Worm (Caenorhabditis elegans): ENCODE measurements around the gene Y38H8A.1.

Y38H8A.1 gene

DNA sequence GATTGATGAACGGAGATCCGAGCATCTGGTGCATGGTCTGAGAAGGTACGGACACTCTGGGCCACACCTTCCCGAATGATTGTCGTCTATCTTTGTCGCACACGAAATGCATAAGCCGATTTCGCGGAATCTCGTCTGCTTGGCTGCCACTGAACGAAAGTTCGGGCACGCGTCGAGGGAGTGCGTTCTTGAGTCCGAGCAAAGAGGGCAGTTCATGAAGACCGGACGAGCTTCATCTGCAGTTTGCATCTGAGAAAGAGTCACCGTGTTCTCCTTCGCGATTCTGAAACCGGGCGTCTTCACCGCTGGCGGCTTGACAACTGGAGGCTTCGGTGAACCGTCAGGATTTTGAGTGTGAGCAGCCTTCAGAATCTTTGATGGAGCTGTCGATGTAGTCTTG lies 24.3 kb upstream of the Y38H8A.1 start:
- no peak for TF ChIP-seq tbx-37 (GFP tag; conservative IDR thresholded peaks at IDR 0.05)
- TF ChIP-seq scrt-1 (GFP tag; IDR thresholded peaks at IDR 0.05): 0 out of 2 replicates have a peak, but pooled peaks have one; percentile 5

DNA sequence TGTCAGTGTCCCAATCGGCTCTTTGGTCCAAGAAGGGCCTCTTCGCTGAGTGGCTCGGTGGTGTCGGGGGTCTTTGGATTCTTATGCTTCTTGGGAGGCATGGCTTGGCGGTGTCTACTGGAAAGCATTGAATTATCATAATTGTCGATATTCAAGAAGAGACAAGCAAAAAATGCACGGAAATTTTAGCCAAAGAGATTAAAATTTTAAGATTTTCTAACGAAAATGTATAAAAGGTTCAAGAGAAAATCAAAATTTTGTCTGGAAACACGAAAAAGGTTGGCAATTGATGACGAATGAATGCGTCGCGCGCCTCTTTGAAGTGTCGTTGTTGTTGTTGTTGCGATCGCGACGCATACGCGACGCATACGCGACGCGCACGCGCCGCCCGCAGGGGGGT lies 21.7 kb upstream of the Y38H8A.1 start, which contains the start of gene Y38H8A.12:
Gene Y38H8A.12, minus strand, starts transcription at position 101 of the 400 bp plus-strand sequence.
- no peak for TF ChIP-seq ceh-13 (GFP tag; optimal IDR thresholded peaks at IDR 0.05)
- no peak for TF ChIP-seq tbx-37 (GFP tag; conservative IDR thresholded peaks at IDR 0.05)
- TF ChIP-seq aly-1 (tag; optimal IDR thresholded peaks at IDR 0.05): no peak
- TF ChIP-seq hmg-4 (GFP tag; optimal IDR thresholded peaks at IDR 0.05): no peak
- TF ChIP-seq ets-7 (tag; optimal IDR thresholded peaks at IDR 0.05): no peak
- TF ChIP-seq hnd-1 (tag; optimal IDR thresholded peaks at IDR 0.05): no peak
- no peak for TF ChIP-seq pes-1 (GFP tag; IDR thresholded peaks at IDR 0.05)
- TF ChIP-seq flt-1 (GFP tag; IDR thresholded peaks at IDR 0.05): no peak
- TF ChIP-seq ceh-36 (tag; optimal IDR thresholded peaks at IDR 0.05): no peak
- no peak for TF ChIP-seq tra-4 (tag; optimal IDR thresholded peaks at IDR 0.05)
- no peak for TF ChIP-seq tbx-11 (GFP tag; IDR thresholded peaks at IDR 0.05)
- no peak for TF ChIP-seq B0310.2 (tag; optimal IDR thresholded peaks at IDR 0.05)
- no peak for TF ChIP-seq scrt-1 (GFP tag; IDR thresholded peaks at IDR 0.05)
- TF ChIP-seq sea-1 (GFP tag; conservative IDR thresholded peaks at IDR 0.05): no peak
- TF ChIP-seq F13C5.2 (tag; optimal IDR thresholded peaks at IDR 0.05): no peak
- TF ChIP-seq hmbx-1 (tag; optimal IDR thresholded peaks at IDR 0.05): no peak
- no peak for TF ChIP-seq ama-1 (optimal IDR thresholded peaks at IDR 0.05)

DNA sequence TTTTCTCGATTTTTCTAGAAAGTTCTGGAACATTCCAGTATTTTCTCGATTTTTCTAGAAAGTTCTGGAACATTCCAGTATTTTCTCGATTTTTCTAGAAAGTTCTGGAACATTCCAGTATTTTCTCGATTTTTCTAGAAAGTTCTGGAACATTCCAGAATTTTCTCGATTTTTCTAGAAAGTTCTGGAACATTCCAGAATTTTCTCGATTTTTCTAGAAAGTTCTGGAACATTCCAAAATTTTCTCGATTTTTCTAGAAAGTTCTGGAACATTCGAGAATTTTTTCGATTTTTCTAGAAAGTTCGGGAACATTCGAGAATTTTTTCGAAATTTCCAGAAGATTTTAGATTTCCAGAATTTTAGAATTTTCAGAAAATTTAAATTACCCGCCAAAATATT lies 18.7 kb upstream of the Y38H8A.1 start:
- TF ChIP-seq pes-1 (GFP tag; IDR thresholded peaks at IDR 0.05): peak; percentile 66; the same call in 1 of the 2 replicates
- TF ChIP-seq flt-1 (GFP tag; IDR thresholded peaks at IDR 0.05): peak; percentile 62; the same call in 1 of the 2 replicates

DNA sequence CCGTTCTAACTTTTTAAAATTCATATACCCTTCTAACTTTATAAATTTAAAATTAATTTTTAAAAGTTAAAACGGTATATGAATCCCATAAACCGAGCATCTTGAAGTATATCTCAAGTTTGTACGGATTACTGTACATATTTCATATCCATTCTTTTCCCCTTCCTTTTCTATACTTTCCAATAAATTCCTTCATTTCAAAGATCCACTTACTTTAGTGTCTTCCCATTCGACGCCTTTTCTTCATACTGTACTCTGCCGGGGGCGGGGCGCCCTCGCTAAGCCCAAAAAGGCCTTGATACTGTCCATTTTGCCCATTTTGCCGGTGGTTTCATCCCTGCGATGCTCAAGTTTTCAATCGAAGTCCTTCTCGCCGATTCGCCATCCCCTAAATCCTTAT lies 16.8 kb upstream of the Y38H8A.1 start, which contains the start of gene fezf-1:
Gene fezf-1, plus strand, starts transcription at position 301 of the 400 bp plus-strand sequence.
- no peak for TF ChIP-seq ceh-13 (GFP tag; optimal IDR thresholded peaks at IDR 0.05)
- TF ChIP-seq ets-7 (tag; optimal IDR thresholded peaks at IDR 0.05): no peak
- no peak for TF ChIP-seq ama-1 (optimal IDR thresholded peaks at IDR 0.05)
- TF ChIP-seq scrt-1 (GFP tag; IDR thresholded peaks at IDR 0.05): no peak
- TF ChIP-seq tra-4 (tag; optimal IDR thresholded peaks at IDR 0.05): no peak
- TF ChIP-seq B0310.2 (tag; optimal IDR thresholded peaks at IDR 0.05): no peak
- no peak for TF ChIP-seq aly-1 (tag; optimal IDR thresholded peaks at IDR 0.05)
- TF ChIP-seq sea-1 (GFP tag; conservative IDR thresholded peaks at IDR 0.05): no peak
- TF ChIP-seq pes-1 (GFP tag; IDR thresholded peaks at IDR 0.05): no peak
- TF ChIP-seq tbx-37 (GFP tag; conservative IDR thresholded peaks at IDR 0.05): no peak

DNA sequence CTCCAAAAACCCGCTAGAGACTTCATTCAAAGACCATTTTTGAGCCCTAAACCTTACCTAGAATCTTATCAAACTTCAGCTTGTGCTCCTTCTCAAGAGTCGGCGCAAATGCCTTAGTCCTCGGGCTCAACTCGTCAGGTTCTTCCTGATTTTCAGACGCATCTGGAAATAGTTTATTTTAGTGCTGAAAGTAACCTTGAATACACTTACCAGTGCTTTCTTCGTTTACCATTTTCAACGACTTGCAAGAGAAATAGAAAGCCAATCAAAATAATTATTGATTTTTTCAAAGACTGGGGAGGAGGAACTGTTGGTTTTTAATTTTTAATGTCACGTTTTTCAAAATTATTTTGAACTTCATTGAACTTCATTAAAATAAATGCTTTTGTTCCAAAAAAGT lies 10.6 kb upstream of the Y38H8A.1 start, which contains the start of the genes ttbk-8.1 and Y38H8A.4:
Gene ttbk-8.1, plus strand, starts transcription at position 301 of the 400 bp plus-strand sequence.
Gene Y38H8A.4, minus strand, starts transcription at position 366 of the 400 bp plus-strand sequence.
- TF ChIP-seq ceh-13 (GFP tag; optimal IDR thresholded peaks at IDR 0.05) (no peak), hmbx-1 (tag; optimal IDR thresholded peaks at IDR 0.05) (no peak), scrt-1 (GFP tag; IDR thresholded peaks at IDR 0.05) (no peak), ets-7 (tag; optimal IDR thresholded peaks at IDR 0.05) (no peak), tra-4 (tag; optimal IDR thresholded peaks at IDR 0.05) (no peak), tbx-37 (GFP tag; conservative IDR thresholded peaks at IDR 0.05) (no peak), sea-1 (GFP tag; conservative IDR thresholded peaks at IDR 0.05) (no peak), ceh-36 (tag; optimal IDR thresholded peaks at IDR 0.05) (no peak), F13C5.2 (tag; optimal IDR thresholded peaks at IDR 0.05) (no peak), hnd-1 (tag; optimal IDR thresholded peaks at IDR 0.05) (no peak), B0310.2 (tag; optimal IDR thresholded peaks at IDR 0.05) (no peak), pes-1 (GFP tag; IDR thresholded peaks at IDR 0.05) (no peak), tbx-11 (GFP tag; IDR thresholded peaks at IDR 0.05) (no peak)

DNA sequence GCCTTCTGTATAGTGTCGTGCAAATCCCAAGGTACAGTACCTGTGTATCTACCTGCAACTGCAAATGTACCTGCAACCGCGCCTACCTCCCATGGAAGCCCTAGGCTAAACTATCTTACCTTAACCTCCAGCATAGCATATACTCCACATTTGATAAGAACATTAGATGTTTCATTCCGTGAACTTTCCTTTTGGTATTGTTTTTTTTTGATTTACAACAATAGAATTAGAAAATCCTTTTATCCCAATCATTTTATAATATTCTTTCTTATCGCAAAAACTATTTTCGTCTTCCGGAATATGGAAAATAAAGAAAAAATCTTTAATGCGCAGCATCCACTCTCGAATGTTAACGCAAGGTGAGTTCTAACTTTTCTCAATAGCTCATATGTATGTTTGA lies 8.4 kb upstream of the Y38H8A.1 start, which contains the start of gene Y38H8A.2:
Gene Y38H8A.2, plus strand, starts transcription at position 301 of the 400 bp plus-strand sequence.
- TF ChIP-seq hmg-4 (GFP tag; optimal IDR thresholded peaks at IDR 0.05) (no peak), hnd-1 (tag; optimal IDR thresholded peaks at IDR 0.05) (no peak), ceh-13 (GFP tag; optimal IDR thresholded peaks at IDR 0.05) (no peak), ets-7 (tag; optimal IDR thresholded peaks at IDR 0.05) (no peak), flt-1 (GFP tag; IDR thresholded peaks at IDR 0.05) (no peak), tbx-11 (GFP tag; IDR thresholded peaks at IDR 0.05) (no peak), tra-4 (tag; optimal IDR thresholded peaks at IDR 0.05) (no peak), pes-1 (GFP tag; IDR thresholded peaks at IDR 0.05) (no peak), tbx-37 (GFP tag; conservative IDR thresholded peaks at IDR 0.05) (no peak), ama-1 (optimal IDR thresholded peaks at IDR 0.05) (no peak), F13C5.2 (tag; optimal IDR thresholded peaks at IDR 0.05) (no peak)

DNA sequence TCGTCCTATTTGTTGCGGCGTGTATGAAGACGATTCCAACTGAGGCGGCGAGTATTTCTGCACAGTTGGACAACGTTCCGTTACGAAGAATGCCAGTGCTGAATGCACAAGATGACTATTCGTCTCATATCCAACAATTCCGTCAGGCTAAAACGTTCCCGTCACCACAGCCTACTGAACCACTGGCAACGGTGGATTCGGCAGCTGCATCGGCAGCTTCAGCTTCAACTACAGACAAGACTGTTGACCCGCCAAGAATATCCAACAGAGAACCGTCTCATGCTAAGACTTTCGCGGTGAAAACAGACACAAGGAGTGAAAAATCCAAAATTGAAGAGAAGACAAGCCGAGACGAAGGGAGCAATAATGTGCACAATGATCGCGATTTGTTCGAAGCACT lies 1.0 kb downstream of the Y38H8A.1 start:
- TF ChIP-seq hmbx-1 (tag; optimal IDR thresholded peaks at IDR 0.05) (no peak), F13C5.2 (tag; optimal IDR thresholded peaks at IDR 0.05) (no peak), tbx-11 (GFP tag; IDR thresholded peaks at IDR 0.05) (no peak)

DNA sequence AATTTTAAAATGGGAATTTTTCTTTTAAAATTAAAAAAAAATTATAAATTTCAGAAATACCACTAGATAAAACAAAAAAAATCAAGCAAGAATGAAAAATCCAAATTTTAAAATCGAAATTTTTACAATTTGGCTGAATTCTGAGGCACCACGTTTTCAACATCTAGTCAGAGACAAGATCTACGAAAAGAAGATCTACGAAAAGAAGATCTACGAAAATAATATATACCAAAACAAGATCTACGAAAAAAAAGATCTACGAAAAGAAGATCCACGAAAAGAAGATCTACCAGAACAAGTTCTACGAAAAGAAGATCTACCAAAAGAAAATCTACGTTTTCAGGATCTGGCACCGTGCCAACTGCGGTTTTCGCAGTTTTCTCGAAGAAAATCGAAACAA lies 4.5 kb downstream of the Y38H8A.1 start:
- peak; percentile 68 for TF ChIP-seq pes-1 (GFP tag; IDR thresholded peaks at IDR 0.05)
- no peak for TF ChIP-seq hmg-4 (GFP tag; optimal IDR thresholded peaks at IDR 0.05)

DNA sequence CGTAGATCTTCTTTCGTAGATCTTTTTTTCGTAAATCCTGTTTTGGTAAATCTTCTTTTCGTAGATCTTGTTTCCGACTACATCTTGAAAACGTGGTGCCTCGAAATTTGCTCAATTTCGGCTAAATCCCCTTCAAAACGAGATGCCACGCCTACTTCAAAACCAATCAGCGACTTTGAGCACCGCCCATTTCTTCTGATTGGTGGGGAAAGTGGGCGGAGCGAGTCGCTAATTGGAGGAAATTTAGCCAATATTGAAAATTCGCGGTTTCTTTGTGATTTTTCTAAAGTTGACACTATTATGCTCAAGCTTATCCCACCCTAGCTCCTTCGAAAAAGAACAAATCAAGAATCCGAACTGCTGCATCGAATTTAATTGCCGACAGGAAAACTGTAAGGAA lies 5.0 kb downstream of the Y38H8A.1 start:
- TF ChIP-seq hmg-4 (GFP tag; optimal IDR thresholded peaks at IDR 0.05) (no peak), tra-4 (tag; optimal IDR thresholded peaks at IDR 0.05) (no peak), hnd-1 (tag; optimal IDR thresholded peaks at IDR 0.05) (no peak), scrt-1 (GFP tag; IDR thresholded peaks at IDR 0.05) (no peak), ceh-13 (GFP tag; optimal IDR thresholded peaks at IDR 0.05) (no peak), ama-1 (optimal IDR thresholded peaks at IDR 0.05) (no peak), B0310.2 (tag; optimal IDR thresholded peaks at IDR 0.05) (no peak), ets-7 (tag; optimal IDR thresholded peaks at IDR 0.05) (no peak), sea-1 (GFP tag; conservative IDR thresholded peaks at IDR 0.05) (no peak), flt-1 (GFP tag; IDR thresholded peaks at IDR 0.05) (no peak), pes-1 (GFP tag; IDR thresholded peaks at IDR 0.05) (no peak), aly-1 (tag; optimal IDR thresholded peaks at IDR 0.05) (no peak), hmbx-1 (tag; optimal IDR thresholded peaks at IDR 0.05) (no peak), ceh-36 (tag; optimal IDR thresholded peaks at IDR 0.05) (no peak), tbx-37 (GFP tag; conservative IDR thresholded peaks at IDR 0.05) (no peak), F13C5.2 (tag; optimal IDR thresholded peaks at IDR 0.05) (no peak)

Measured in whole organism, early embryonic.